Fruit fly (Drosophila melanogaster): Measurements from ENCODE around the gene hth.

DNA sequence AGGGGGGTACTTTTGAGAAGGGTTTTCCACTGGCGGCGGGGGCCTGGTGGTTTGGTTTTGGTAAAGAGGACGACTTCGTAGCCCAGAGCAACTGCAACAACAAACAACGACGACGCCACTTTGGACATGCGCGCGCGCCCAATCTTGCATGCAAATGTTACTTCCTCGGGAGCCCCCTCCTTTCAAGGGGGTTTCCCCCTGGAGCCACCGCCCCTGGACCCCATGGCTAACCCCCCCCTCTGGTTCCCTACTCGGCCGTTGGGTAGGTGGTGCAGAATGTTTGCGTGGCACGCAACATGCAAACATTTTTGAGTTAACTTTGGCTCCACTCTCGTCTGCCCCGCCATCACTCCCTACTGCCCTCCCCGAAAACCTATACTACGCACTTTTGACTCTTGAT lies 159.9 kb downstream of the hth start:
- TF ChIP-seq usp (GFP tag; optimal IDR thresholded peaks at IDR 0.05) (no peak), pan (optimal IDR thresholded peaks at IDR 0.05) (no peak), psq (optimal IDR thresholded peaks at IDR 0.05) (no peak), Dll (optimal IDR thresholded peaks at IDR 0.05) (no peak), CG8478 (optimal IDR thresholded peaks at IDR 0.05) (no peak)
